Fruit fly (Drosophila melanogaster) whole organism, embryonic: ENCODE results near the gene prd1.

Experiments used
- Atf6 ChIP-seq: fragments of 200-800 bp; sonication (Bioruptor generic); IDR thresholded peaks from 2 replicates; pipeline ENCODE4 v1.3.6; 2022; ENCODE audit warnings: missing biosample characterization, missing genetic modification characterization
- Bgb ChIP-seq: fragments of 200-800 bp; sonication (Bioruptor generic); IDR thresholded peaks from 2 replicates; pipeline ENCODE4 v1.3.6; 2022; ENCODE audit warnings: missing biosample characterization, missing genetic modification characterization; ENCODE audit not compliant: partially characterized antibody
- CG10366 ChIP-seq: fragments of 200-800 bp; sonication (Bioruptor generic); IDR thresholded peaks from 2 replicates; pipeline ENCODE4 v1.3.6; 2022; ENCODE audit warnings: missing biosample characterization, missing genetic modification characterization
- CG10654 ChIP-seq: fragments of 200-800 bp; sonication (Bioruptor generic); optimal IDR thresholded peaks from 2 replicates; lab custom pipeline; 2016; ENCODE audit warnings: missing biosample characterization, missing genetic modification characterization
- CG11504 ChIP-seq: fragments of 200-800 bp; sonication (Bioruptor generic); optimal IDR thresholded peaks from 3 replicates; lab custom pipeline; 2019; ENCODE audit warnings: missing biosample characterization, mild to moderate bottlenecking, missing genetic modification characterization, moderate library complexity
- CG12236 ChIP-seq: fragments of 200-800 bp; sonication (Bioruptor generic); optimal IDR thresholded peaks from 2 replicates; lab custom pipeline; 2016; ENCODE audit warnings: missing biosample characterization, missing genetic modification characterization
- CG1233 ChIP-seq: fragments of 200-800 bp; sonication (Bioruptor generic); optimal IDR thresholded peaks from 4 replicates; lab custom pipeline; 2018; ENCODE audit warnings: missing biosample characterization, mild to moderate bottlenecking, missing genetic modification characterization
- CG15514 ChIP-seq: fragments of 200-800 bp; sonication (Bioruptor generic); optimal IDR thresholded peaks from 3 replicates; lab custom pipeline; 2017; ENCODE audit warnings: missing biosample characterization, missing genetic modification characterization, mild to moderate bottlenecking, moderate library complexity, missing genetic modification reagents
- CG17385 ChIP-seq: fragments of 200-800 bp; sonication (Bioruptor generic); optimal IDR thresholded peaks from 3 replicates; lab custom pipeline; 2018; ENCODE audit warnings: missing biosample characterization, mild to moderate bottlenecking, missing genetic modification characterization
- CG18764 ChIP-seq: fragments of 200-800 bp; sonication (Bioruptor generic); optimal IDR thresholded peaks from 3 replicates; lab custom pipeline; 2016; ENCODE audit warnings: missing biosample characterization, missing genetic modification characterization
- CG2116 ChIP-seq: fragments of 200-800 bp; sonication (Bioruptor generic); optimal IDR thresholded peaks from 3 replicates; lab custom pipeline; 2018; ENCODE audit warnings: missing biosample characterization, mild to moderate bottlenecking, missing genetic modification characterization
- CG3847 ChIP-seq: fragments of 200-800 bp; sonication (Bioruptor generic); IDR thresholded peaks from 2 replicates; pipeline ENCODE4 v1.3.6; 2022; ENCODE audit warnings: missing biosample characterization, missing genetic modification characterization
- CG6683 ChIP-seq: fragments of 200-800 bp; sonication (Bioruptor generic); optimal IDR thresholded peaks from 2 replicates; lab custom pipeline; 2017; ENCODE audit warnings: missing biosample characterization, mild to moderate bottlenecking, missing genetic modification characterization, missing genetic modification reagents
- CG7987 ChIP-seq: fragments of 200-800 bp; sonication (Bioruptor generic); optimal IDR thresholded peaks from 2 replicates; lab custom pipeline; 2018; ENCODE audit warnings: missing biosample characterization, mild to moderate bottlenecking, missing genetic modification characterization, moderate library complexity
- CG8281 ChIP-seq: fragments of 200-800 bp; sonication (Bioruptor generic); optimal IDR thresholded peaks from 2 replicates; lab custom pipeline; 2018; ENCODE audit warnings: missing biosample characterization, mild to moderate bottlenecking, missing genetic modification characterization, moderate library complexity
- CG8359 ChIP-seq: fragments of 200-800 bp; sonication (Bioruptor generic); optimal IDR thresholded peaks from 2 replicates; lab custom pipeline; 2017; ENCODE audit warnings: missing biosample characterization, mild to moderate bottlenecking, missing genetic modification characterization, borderline replicate concordance
- CG9437 ChIP-seq: fragments of 200-800 bp; sonication (Bioruptor generic); optimal IDR thresholded peaks from 2 replicates; lab custom pipeline; 2018; ENCODE audit warnings: missing biosample characterization, mild to moderate bottlenecking, missing genetic modification characterization
- CG9797 ChIP-seq: fragments of 200-800 bp; sonication (Bioruptor generic); optimal IDR thresholded peaks from 3 replicates; lab custom pipeline; 2018; ENCODE audit warnings: missing biosample characterization, mild to moderate bottlenecking, missing genetic modification characterization
- D19B ChIP-seq: fragments of 200-800 bp; sonication (Bioruptor generic); optimal IDR thresholded peaks from 2 replicates; lab custom pipeline; 2017; ENCODE audit warnings: missing biosample characterization, mild to moderate bottlenecking, missing genetic modification characterization
- Drgx ChIP-seq: fragments of 200-800 bp; sonication (Bioruptor generic); IDR thresholded peaks from 2 replicates; pipeline ENCODE4 v1.3.6; 2022; ENCODE audit warnings: missing biosample characterization, missing genetic modification characterization
- Fer1 ChIP-seq: fragments of 200-800 bp; sonication (Bioruptor generic); optimal IDR thresholded peaks from 2 replicates; lab custom pipeline; 2017; ENCODE audit warnings: missing biosample characterization, mild to moderate bottlenecking, missing genetic modification characterization
- H15 ChIP-seq: fragments of 200-800 bp; sonication (Bioruptor generic); IDR thresholded peaks from 3 replicates; pipeline ENCODE4 v1.3.6; 2022; ENCODE audit warnings: missing biosample characterization, missing genetic modification characterization
- HLHmδ ChIP-seq: fragments of 200-800 bp; sonication (Bioruptor generic); optimal IDR thresholded peaks from 2 replicates; lab custom pipeline; 2018; ENCODE audit warnings: missing biosample characterization, mild to moderate bottlenecking, missing genetic modification characterization, moderate library complexity
- Hey ChIP-seq: fragments of 200-800 bp; sonication (Bioruptor generic); optimal IDR thresholded peaks from 3 replicates; lab custom pipeline; 2018; ENCODE audit warnings: missing biosample characterization, mild to moderate bottlenecking, missing genetic modification characterization
- Hmr ChIP-seq: fragments of 200-800 bp; sonication (Bioruptor generic); optimal IDR thresholded peaks from 3 replicates; lab custom pipeline; 2017; ENCODE audit warnings: mild to moderate bottlenecking, missing biosample characterization, missing genetic modification reagents, missing genetic modification characterization
- Hmx ChIP-seq: fragments of 200-800 bp; sonication (Bioruptor generic); optimal IDR thresholded peaks from 2 replicates; lab custom pipeline; 2016; ENCODE audit warnings: missing biosample characterization, missing genetic modification characterization
- NfI ChIP-seq: fragments of 200-800 bp; sonication (Bioruptor generic); optimal IDR thresholded peaks from 3 replicates; lab custom pipeline; 2018; ENCODE audit warnings: missing biosample characterization, mild to moderate bottlenecking, missing genetic modification characterization, moderate library complexity
- Sox102F ChIP-seq: fragments of 200-800 bp; sonication (Bioruptor generic); optimal IDR thresholded peaks from 2 replicates; lab custom pipeline; 2018; ENCODE audit warnings: missing biosample characterization, mild to moderate bottlenecking, missing genetic modification characterization, moderate library complexity
- Taf1 ChIP-seq: fragments of 200-800 bp; sonication (Bioruptor generic); IDR thresholded peaks from 2 replicates; pipeline ENCODE4 v1.3.6; 2022; ENCODE audit warnings: missing biosample characterization, missing genetic modification characterization
- ap ChIP-seq: fragments of 200-800 bp; sonication (Bioruptor generic); IDR thresholded peaks from 2 replicates; pipeline ENCODE4 v1.3.6; 2022; ENCODE audit warnings: missing biosample characterization, missing genetic modification characterization
- btn ChIP-seq: fragments of 200-800 bp; sonication (Bioruptor generic); optimal IDR thresholded peaks from 2 replicates; lab custom pipeline; 2016; ENCODE audit warnings: missing biosample characterization, missing genetic modification characterization
- chif ChIP-seq, 2 experiments: fragments of 200-800 bp; sonication (Bioruptor generic); optimal IDR thresholded peaks; 3 replicates each; lab custom pipeline; 2016; ENCODE audit warnings: missing biosample characterization in 2 of 2, missing genetic modification characterization in 2 of 2
- chn ChIP-seq: fragments of 200-800 bp; sonication (Bioruptor generic); optimal IDR thresholded peaks from 2 replicates; lab custom pipeline; 2016; ENCODE audit warnings: missing biosample characterization, missing genetic modification characterization
- dmrt11E ChIP-seq: fragments of 200-800 bp; sonication (Bioruptor generic); optimal IDR thresholded peaks from 3 replicates; lab custom pipeline; 2018; ENCODE audit warnings: missing biosample characterization, mild to moderate bottlenecking, missing genetic modification characterization, moderate library complexity
- en ChIP-seq: fragments of 200-800 bp; sonication (Bioruptor generic); optimal IDR thresholded peaks from 2 replicates; lab custom pipeline; 2016; ENCODE audit warnings: missing biosample characterization, missing genetic modification characterization
- org-1 ChIP-seq: fragments of 200-800 bp; sonication (Bioruptor generic); optimal IDR thresholded peaks from 2 replicates; lab custom pipeline; 2017; ENCODE audit warnings: missing biosample characterization, missing genetic modification characterization
- pan ChIP-seq, 4 experiments: fragments of >200 bp in 3 of 4; fragments of 200-800 bp in 1 of 4; sonication (Bioruptor generic) in 1 of 4; optimal IDR thresholded peaks in 3 of 4; IDR thresholded peaks in 1 of 4; 2 replicates each; pipeline versions ENCODE4 v1.3.6 to Lab custom; 2017 to 2022; ENCODE audit warnings: missing biosample characterization in 2 of 4, missing genetic modification characterization in 2 of 4, mixed read lengths in 1 of 4
- pho ChIP-seq: fragments of 200-800 bp; sonication (Bioruptor generic); optimal IDR thresholded peaks from 2 replicates; lab custom pipeline; 2016; ENCODE audit warnings: missing biosample characterization, missing genetic modification characterization
- pnt ChIP-seq: fragments of 200-800 bp; sonication (Bioruptor generic); optimal IDR thresholded peaks from 3 replicates; lab custom pipeline; 2016; ENCODE audit warnings: missing biosample characterization, missing genetic modification characterization
- prd ChIP-seq, 3 experiments: fragments of >200 bp in 2 of 3; fragments of 200-800 bp in 1 of 3; sonication (Bioruptor generic) in 1 of 3; optimal IDR thresholded peaks in 2 of 3; IDR thresholded peaks in 1 of 3; 2 replicates in 2 of 3; 3 replicates in 1 of 3; pipeline versions ENCODE4 v1.3.6 to Lab custom; 2017 to 2022; ENCODE audit warnings: missing biosample characterization in 1 of 3, missing genetic modification characterization in 1 of 3
- psq ChIP-seq: fragments of 200-800 bp; sonication (Bioruptor generic); optimal IDR thresholded peaks from 2 replicates; lab custom pipeline; 2017; ENCODE audit warnings: missing biosample characterization, missing genetic modification characterization
- pzg ChIP-seq: fragments of 200-800 bp; sonication (Bioruptor generic); optimal IDR thresholded peaks from 3 replicates; lab custom pipeline; 2018; ENCODE audit warnings: missing biosample characterization, mild to moderate bottlenecking, missing genetic modification characterization, moderate library complexity
- sim ChIP-seq: fragments of 200-800 bp; sonication (Bioruptor generic); IDR thresholded peaks from 2 replicates; pipeline ENCODE4 v1.3.6; 2022; ENCODE audit warnings: missing biosample characterization, missing genetic modification characterization
- stc ChIP-seq: fragments of 200-800 bp; sonication (Bioruptor generic); IDR thresholded peaks from 2 replicates; pipeline ENCODE4 v1.3.6; 2022; ENCODE audit warnings: missing biosample characterization, missing genetic modification characterization
- toy ChIP-seq: fragments of 200-800 bp; sonication (Bioruptor generic); IDR thresholded peaks from 2 replicates; pipeline ENCODE4 v1.3.6; 2022; ENCODE audit warnings: missing biosample characterization, missing genetic modification characterization
- unc-4 ChIP-seq: fragments of 200-800 bp; sonication (Bioruptor generic); IDR thresholded peaks from 2 replicates; pipeline ENCODE4 v1.3.6; 2022; ENCODE audit warnings: missing biosample characterization, missing genetic modification characterization; ENCODE audit not compliant: partially characterized antibody
- vfl ChIP-seq: fragments of 200-800 bp; sonication (Bioruptor generic); optimal IDR thresholded peaks from 2 replicates; lab custom pipeline; 2016; ENCODE audit warnings: missing biosample characterization, missing genetic modification characterization
- vnd ChIP-seq: fragments of 200-800 bp; sonication (Bioruptor generic); IDR thresholded peaks from 3 replicates; pipeline ENCODE4 v1.3.6; 2022; ENCODE audit warnings: missing biosample characterization, missing genetic modification characterization; ENCODE audit not compliant: partially characterized antibody
- zen ChIP-seq: fragments of 200-800 bp; sonication (Bioruptor generic); optimal IDR thresholded peaks from 3 replicates; lab custom pipeline; 2018; ENCODE audit warnings: missing biosample characterization, mild to moderate bottlenecking, missing genetic modification characterization, moderate library complexity

The prd1 gene

dm6 chr3R:11786695-11787226, at the start of gene prd1, which contains the start of gene HisCl1 (continued):
- TF ChIP-seq CG15514 (GFP tag; lab: Kevin White, UChicago) (peak; percentile 77), dmrt11E (tag; lab: Kevin White, UChicago) (peak; percentile 63), Fer1 (peak; percentile 70), Taf1 (GFP tag; lab: Robert Waterston, UW) (no peak; the same call in 1 of the 2 replicates), CG9797 (peak; percentile 31), Sox102F (GFP tag; lab: Kevin White, UChicago) (no peak), H15 (GFP tag; lab: Robert Waterston, UW) (peak; percentile 37; the same call in 1 of the 3 replicates), pzg (GFP tag; lab: Kevin White, UChicago) (peak; percentile 69), CG12236 (GFP tag; lab: Kevin White, UChicago) (no peak), toy (GFP tag; lab: Robert Waterston, UW) (no peak), NfI (GFP tag; lab: Kevin White, UChicago) (peak; percentile 81), pan (optimal IDR thresholded peaks at IDR 0.05; lab: Kevin White, UChicago) (no peak), pan (GFP tag; optimal IDR thresholded peaks at IDR 0.05 in 1 of 2, IDR thresholded peaks at IDR 0.05 in 1 of 2) (peak in 1 of 2 experiments; percentile 53), CG1233 (GFP tag; lab: Kevin White, UChicago) (no peak), chn (GFP tag; lab: Kevin White, UChicago) (peak; percentile 24), ap (GFP tag; lab: Robert Waterston, UW) (no peak), CG8281 (peak; percentile 60), zen (peak; percentile 46), Drgx (GFP tag; lab: Robert Waterston, UW) (no peak; the same call in 1 of the 2 replicates), vnd (GFP tag; lab: Robert Waterston, UW) (no peak), Hmr (GFP tag; lab: Kevin White, UChicago) (peak; percentile 82), prd (optimal IDR thresholded peaks at IDR 0.05; lab: Kevin White, UChicago) (no peak), prd (GFP tag; IDR thresholded peaks at IDR 0.05; lab: Robert Waterston, UW) (peak; percentile 74), stc (peak; percentile 58; the same call in 1 of the 2 replicates), psq (GFP tag; lab: Kevin White, UChicago) (no peak), Atf6 (0 out of 2 replicates have a peak, but pooled peaks have one; percentile 59), sim (GFP tag; lab: Robert Waterston, UW) (no peak), CG3847 (GFP tag; lab: Robert Waterston, UW) (peak; percentile 76), chif (GFP tag; optimal IDR thresholded peaks at IDR 0.05; lab: Kevin White, UChicago) (peak; percentile 46 to 64), CG18764 (peak; percentile 9), CG9437 (GFP tag; lab: Kevin White, UChicago) (peak; percentile 68), pnt (GFP tag; lab: Kevin White, UChicago) (peak; percentile 53)

DNA sequence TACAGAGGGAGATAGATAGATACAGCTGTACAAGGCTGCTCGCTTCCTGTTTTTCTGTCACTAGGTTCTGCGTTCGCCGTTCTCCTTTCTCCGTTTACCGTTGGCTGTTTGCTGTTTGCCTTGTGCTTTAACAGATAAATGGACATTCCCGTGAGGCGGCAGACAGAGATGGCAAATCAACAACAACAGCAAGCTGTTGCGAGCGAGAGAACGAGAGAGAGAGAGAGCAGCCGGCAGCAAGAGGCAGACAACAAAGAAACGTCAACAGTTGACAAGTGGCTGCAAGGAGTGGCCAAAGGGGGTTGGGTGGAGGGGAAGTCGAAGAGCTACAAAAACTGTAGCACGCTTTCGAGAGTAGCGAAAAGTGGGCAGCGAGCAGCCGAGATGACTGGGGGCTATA, 46.6 kb upstream of the prd1 start:
- TF ChIP-seq vfl (GFP tag; lab: Kevin White, UChicago) (no peak), CG17385 (no peak), CG2116 (GFP tag; lab: Kevin White, UChicago) (no peak), CG10654 (GFP tag; lab: Kevin White, UChicago) (no peak), Hmx (GFP tag; lab: Kevin White, UChicago) (no peak), CG8359 (GFP tag; lab: Kevin White, UChicago) (no peak), CG10366 (GFP tag; lab: Robert Waterston, UW) (no peak), D19B (GFP tag; lab: Kevin White, UChicago) (no peak), btn (no peak), sim (GFP tag; lab: Robert Waterston, UW) (no peak), en (GFP tag; lab: Kevin White, UChicago) (no peak), CG6683 (no peak), Hey (tag; lab: Kevin White, UChicago) (no peak), HLHmδ (GFP tag; lab: Kevin White, UChicago) (no peak), Bgb (GFP tag; lab: Robert Waterston, UW) (no peak), org-1 (GFP tag; lab: Kevin White, UChicago) (no peak), pho (GFP tag; lab: Kevin White, UChicago) (no peak), chif (GFP tag; optimal IDR thresholded peaks at IDR 0.05; lab: Kevin White, UChicago) (no peak), unc-4 (GFP tag; lab: Robert Waterston, UW) (no peak), CG11504 (tag; lab: Kevin White, UChicago) (no peak), CG7987 (GFP tag; lab: Kevin White, UChicago) (no peak), NfI (GFP tag; lab: Kevin White, UChicago) (no peak)
